Fruit fly (Drosophila melanogaster) whole organism, adult: Measurements from ENCODE around the gene Axn.

Experiments used
- CG11617 ChIP-seq: fragments of 200-800 bp; sonication (Bioruptor generic); optimal IDR thresholded peaks from 2 replicates; lab custom pipeline; 2017; ENCODE audit warnings: mild to moderate bottlenecking, missing biosample characterization, missing genetic modification reagents, missing genetic modification characterization
- CG12768 ChIP-seq: fragments of 200-800 bp; sonication (Bioruptor generic); optimal IDR thresholded peaks from 2 replicates; lab custom pipeline; 2017; ENCODE audit warnings: missing biosample characterization, missing genetic modification characterization, mild to moderate bottlenecking, moderate library complexity, missing genetic modification reagents
- CG1620 ChIP-seq: fragments of 200-800 bp; sonication (Bioruptor generic); optimal IDR thresholded peaks from 2 replicates; lab custom pipeline; 2016; ENCODE audit warnings: missing biosample characterization, missing genetic modification characterization
- CG33017 ChIP-seq: fragments of 200-800 bp; sonication (Bioruptor generic); optimal IDR thresholded peaks from 2 replicates; lab custom pipeline; 2018; ENCODE audit warnings: missing biosample characterization, mild to moderate bottlenecking, missing genetic modification characterization, moderate library complexity
- CG7045 ChIP-seq: fragments of 200-800 bp; sonication (Bioruptor generic); optimal IDR thresholded peaks from 2 replicates; lab custom pipeline; 2017; ENCODE audit warnings: missing biosample characterization, mild to moderate bottlenecking, missing genetic modification characterization
- CG7101 ChIP-seq: fragments of 200-800 bp; sonication (Bioruptor generic); optimal IDR thresholded peaks from 2 replicates; lab custom pipeline; 2018; ENCODE audit warnings: missing biosample characterization, mild to moderate bottlenecking, missing genetic modification characterization, moderate library complexity
- Hr96 ChIP-seq: fragments of 200-800 bp; sonication (Bioruptor generic); optimal IDR thresholded peaks from 2 replicates; lab custom pipeline; 2016; ENCODE audit warnings: missing biosample characterization, missing genetic modification characterization
- Mnt ChIP-seq: fragments of 200-800 bp; sonication (Bioruptor generic); optimal IDR thresholded peaks from 2 replicates; lab custom pipeline; 2016; ENCODE audit warnings: missing biosample characterization, mild to moderate bottlenecking, missing genetic modification characterization
- bab1 ChIP-seq: fragments of 200-800 bp; sonication (Bioruptor generic); optimal IDR thresholded peaks from 3 replicates; lab custom pipeline; 2019; ENCODE audit warnings: missing biosample characterization, mild to moderate bottlenecking, missing genetic modification characterization, moderate library complexity
- cic ChIP-seq: fragments of 200-800 bp; sonication (Bioruptor generic); optimal IDR thresholded peaks from 2 replicates; lab custom pipeline; 2017; ENCODE audit warnings: missing biosample characterization, mild to moderate bottlenecking, missing genetic modification characterization, moderate library complexity
- cnc ChIP-seq, 2 experiments: fragments of >200 bp; optimal IDR thresholded peaks; 2 replicates each; lab custom pipeline; 2017
- kay ChIP-seq: fragments of 200-800 bp; sonication (Bioruptor generic); peaks from one replicate; lab custom pipeline; 2016; ENCODE audit warnings: missing biosample characterization, missing genetic modification characterization, borderline replicate concordance
- pad ChIP-seq: fragments of 200-800 bp; sonication (Bioruptor generic); optimal IDR thresholded peaks from 3 replicates; lab custom pipeline; 2017; ENCODE audit warnings: missing biosample characterization, missing genetic modification characterization, mild to moderate bottlenecking, moderate library complexity, missing genetic modification reagents

DNA sequence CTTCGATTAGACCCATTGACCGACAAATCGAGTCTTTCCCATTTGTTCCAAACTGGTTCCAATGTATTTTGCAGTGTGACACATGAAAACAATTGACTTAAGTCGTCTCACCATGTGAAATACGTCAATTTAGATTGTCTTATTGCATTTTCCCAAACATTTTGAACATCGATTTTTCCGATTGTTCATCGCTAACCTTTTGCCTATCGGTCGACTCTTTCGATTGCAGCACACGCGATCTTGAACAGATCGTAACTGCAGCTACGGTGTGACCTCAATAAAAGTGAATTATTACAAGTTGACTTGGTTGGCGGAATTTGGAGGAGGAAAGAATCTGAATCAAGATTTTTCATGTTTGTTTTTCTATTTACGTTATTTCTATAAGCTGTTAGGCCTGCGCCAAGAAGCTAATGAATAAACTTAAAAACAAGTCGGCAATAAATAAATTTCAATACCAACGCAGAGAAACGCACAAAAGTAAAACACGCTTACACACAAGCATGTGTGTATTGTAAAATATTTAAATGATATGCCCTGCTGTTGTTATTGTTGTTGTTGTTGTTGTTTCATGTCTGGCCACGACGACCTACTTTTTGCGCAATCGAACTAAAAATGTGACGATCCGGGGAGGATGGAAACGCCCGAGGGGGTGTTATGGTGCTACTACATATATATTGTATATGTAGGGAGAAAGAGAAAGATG lies 38.0 kb downstream of the Axn start:
- no peak for TF ChIP-seq kay (GFP tag; lab: Kevin White, UChicago)
- TF ChIP-seq cnc (optimal IDR thresholded peaks at IDR 0.05; lab: Kevin White, UChicago) = no peak
- no peak for TF ChIP-seq Hr96 (GFP tag; lab: Kevin White, UChicago)
- no peak for TF ChIP-seq CG11617 (GFP tag; lab: Kevin White, UChicago)
- no peak for TF ChIP-seq CG12768
- no peak for TF ChIP-seq CG7045
- no peak for TF ChIP-seq bab1 (GFP tag; lab: Kevin White, UChicago)
- no peak for TF ChIP-seq Mnt (GFP tag; lab: Kevin White, UChicago)
- TF ChIP-seq CG7101 (tag; lab: Kevin White, UChicago) = no peak
- TF ChIP-seq cic (GFP tag; lab: Kevin White, UChicago) = no peak
- no peak for TF ChIP-seq CG33017 (tag; lab: Kevin White, UChicago)
- no peak for TF ChIP-seq CG1620 (GFP tag; lab: Kevin White, UChicago)
- no peak for TF ChIP-seq pad (GFP tag; lab: Kevin White, UChicago)
